Fruit fly (Drosophila melanogaster): ENCODE measurements around the gene spel1.

DNA sequence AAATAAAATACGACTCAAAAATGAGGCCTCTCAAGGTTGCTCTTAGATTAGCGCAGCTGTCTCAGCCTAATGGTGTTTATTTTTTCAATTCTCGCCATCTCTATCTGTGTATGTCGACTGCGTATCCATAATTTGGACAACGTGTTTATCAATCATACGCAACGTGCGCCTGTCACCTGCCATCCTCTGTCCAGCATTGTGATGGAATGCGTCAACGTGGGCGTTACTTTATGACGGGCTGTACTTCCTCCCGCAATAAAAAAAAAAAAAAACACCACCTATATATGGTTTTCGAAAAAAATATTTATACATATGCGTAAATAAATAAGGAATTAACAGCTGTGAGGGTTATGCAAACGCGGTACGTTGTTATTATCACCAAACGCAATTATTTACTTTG is 37.5 kb downstream of the spel1 start:
- TF ChIP-seq CG6808 (GFP tag; optimal IDR thresholded peaks at IDR 0.05) (no peak), fd59A (GFP tag; optimal IDR thresholded peaks at IDR 0.05) (no peak), Lpt (GFP tag; optimal IDR thresholded peaks at IDR 0.05) (no peak), Hr38 (GFP tag; optimal IDR thresholded peaks at IDR 0.05) (no peak), CG7368 (GFP tag; optimal IDR thresholded peaks at IDR 0.05) (no peak), Blimp-1 (GFP tag; optimal IDR thresholded peaks at IDR 0.05) (no peak), CG3919 (GFP tag; optimal IDR thresholded peaks at IDR 0.05) (no peak), CG8119 (GFP tag; IDR thresholded peaks at IDR 0.05) (no peak), salr (GFP tag; optimal IDR thresholded peaks at IDR 0.05) (no peak), esn (GFP tag; optimal IDR thresholded peaks at IDR 0.05) (no peak), CG6276 (GFP tag; optimal IDR thresholded peaks at IDR 0.05) (no peak), cyc (GFP tag; optimal IDR thresholded peaks at IDR 0.05) (no peak), CG16779 (tag; optimal IDR thresholded peaks at IDR 0.05) (no peak), Met (GFP tag; optimal IDR thresholded peaks at IDR 0.05) (no peak)

Measured in whole organism, prepupa.